Worm (Caenorhabditis elegans) whole organism, L4 larva: Measurements from ENCODE around the gene ttr-49.

Source experiments
- D1046.2 ChIP-seq: fragments of 200-800 bp; sonication (Bioruptor generic); IDR thresholded peaks from 2 replicates; pipeline ENCODE4 v1.3.6; 2022; ENCODE audit warnings: missing genetic modification characterization, missing compliant biosample characterization
- F26F4.8 ChIP-seq: fragments of 200-800 bp; sonication (Bioruptor generic); conservative IDR thresholded peaks from 2 replicates; pipeline ENCODE4 v1.3.6; 2022; ENCODE audit warnings: missing genetic modification characterization, missing compliant biosample characterization
- F37D6.2 ChIP-seq: sonication (generic microtip); optimal IDR thresholded peaks from 2 replicates; lab custom pipeline; 2016; ENCODE audit warnings: mild to moderate bottlenecking, missing genetic modification characterization, missing compliant biosample characterization
- R02D3.7 ChIP-seq: fragments of 150-350 bp; sonication (generic microtip); optimal IDR thresholded peaks from 3 replicates; lab custom pipeline; 2014; ENCODE audit warnings: missing biosample characterization, missing genetic modification characterization
- T26A8.4 ChIP-seq: fragments of 200-800 bp; sonication (Bioruptor generic); IDR thresholded peaks from 2 replicates; pipeline ENCODE4 v1.3.6; 2022; ENCODE audit warnings: missing genetic modification characterization, missing compliant biosample characterization
- Y105C5A.15 ChIP-seq: fragments of 200-800 bp; sonication (Bioruptor generic); IDR thresholded peaks from 2 replicates; pipeline ENCODE4 v1.3.6; 2022; ENCODE audit warnings: missing genetic modification characterization, missing compliant biosample characterization
- aha-1 ChIP-seq: fragments of 150-350 bp; peaks from one replicate; lab custom pipeline; 2014; ENCODE audit warnings: missing biosample characterization, missing genetic modification characterization
- aly-2 ChIP-seq: sonication (generic microtip); optimal IDR thresholded peaks from 2 replicates; lab custom pipeline; 2018; ENCODE audit warnings: missing biosample characterization, missing genetic modification characterization
- ceh-20 ChIP-seq: fragments of 200-800 bp; sonication (Bioruptor generic); IDR thresholded peaks from 2 replicates; pipeline ENCODE4 v1.3.6; 2022; ENCODE audit warnings: missing genetic modification reagents, missing genetic modification characterization, missing compliant biosample characterization
- ceh-28 ChIP-seq: fragments of 150-350 bp; optimal IDR thresholded peaks from 2 replicates; lab custom pipeline; 2014; ENCODE audit warnings: missing biosample characterization, missing genetic modification reagents, missing genetic modification characterization
- ceh-44 ChIP-seq: fragments of 200-800 bp; sonication (Bioruptor generic); IDR thresholded peaks from 2 replicates; pipeline ENCODE4 v1.3.6; 2022; ENCODE audit warnings: missing genetic modification reagents, missing genetic modification characterization, missing compliant biosample characterization
- daf-16 ChIP-seq, 3 experiments: sonication (generic microtip); optimal IDR thresholded peaks; 2 replicates each; lab custom pipeline; 2016 to 2017; ENCODE audit warnings: missing genetic modification characterization in 3 of 3, missing genetic modification reagents in 3 of 3, mild to moderate bottlenecking in 2 of 3, missing compliant biosample characterization in 2 of 3, missing biosample characterization in 1 of 3, moderate library complexity in 1 of 3
- daf-19 ChIP-seq: fragments of 200-800 bp; sonication (Bioruptor generic); conservative IDR thresholded peaks from 2 replicates; pipeline ENCODE4 v1.3.6; 2022; ENCODE audit warnings: missing genetic modification characterization, missing compliant biosample characterization
- dmd-9 ChIP-seq: fragments of 200-800 bp; sonication (Bioruptor generic); IDR thresholded peaks from 2 replicates; pipeline ENCODE4 v1.3.6; 2022; ENCODE audit warnings: missing genetic modification reagents, missing genetic modification characterization, missing compliant biosample characterization
- egl-43 ChIP-seq: fragments of 200-800 bp; sonication (Bioruptor generic); IDR thresholded peaks from 2 replicates; pipeline ENCODE4 v1.3.6; 2022; ENCODE audit warnings: missing genetic modification reagents, missing genetic modification characterization, missing compliant biosample characterization
- fos-1 ChIP-seq: fragments of 150-350 bp; optimal IDR thresholded peaks from 2 replicates; lab custom pipeline; 2014; ENCODE audit warnings: missing biosample characterization, missing genetic modification characterization
- gei-8 ChIP-seq: fragments of 200-800 bp; sonication (Bioruptor generic); optimal IDR thresholded peaks from 2 replicates; lab custom pipeline; 2018; ENCODE audit warnings: mild to moderate bottlenecking, missing genetic modification characterization, missing compliant biosample characterization
- hmg-1.1 ChIP-seq: fragments of 200-800 bp; sonication (Bioruptor generic); IDR thresholded peaks from 2 replicates; pipeline ENCODE4 v1.3.6; 2022; ENCODE audit warnings: missing genetic modification reagents, missing genetic modification characterization, missing compliant biosample characterization
- lim-7 ChIP-seq: fragments of 200-800 bp; sonication (Bioruptor generic); IDR thresholded peaks from 2 replicates; pipeline ENCODE4 v1.3.6; 2022; ENCODE audit warnings: missing genetic modification characterization, missing compliant biosample characterization
- lin-1 ChIP-seq: fragments of 200-800 bp; sonication (Bioruptor generic); IDR thresholded peaks from 2 replicates; pipeline ENCODE4 v1.3.6; 2022; ENCODE audit warnings: missing genetic modification reagents, missing genetic modification characterization, missing compliant biosample characterization
- lin-13 ChIP-seq: fragments of 150-350 bp; optimal IDR thresholded peaks from 2 replicates; lab custom pipeline; 2014; ENCODE audit warnings: missing biosample characterization, missing genetic modification reagents, missing genetic modification characterization
- lin-15B ChIP-seq: fragments of 150-350 bp; sonication (generic microtip); optimal IDR thresholded peaks from 3 replicates; lab custom pipeline; 2014; ENCODE audit warnings: missing biosample characterization, missing genetic modification characterization
- lin-38 ChIP-seq: fragments of 200-800 bp; sonication (Bioruptor generic); IDR thresholded peaks from 2 replicates; pipeline ENCODE4 v1.3.6; 2022; ENCODE audit warnings: missing genetic modification reagents, missing genetic modification characterization, missing compliant biosample characterization
- madf-5 ChIP-seq, 2 experiments: fragments of 200-800 bp; sonication (Bioruptor generic); IDR thresholded peaks; 2 replicates each; pipeline ENCODE4 v1.3.6; 2022; ENCODE audit warnings: missing compliant biosample characterization in 2 of 2, missing genetic modification characterization in 2 of 2
- madf-9 ChIP-seq: fragments of 200-800 bp; sonication (Bioruptor generic); conservative IDR thresholded peaks from 2 replicates; pipeline ENCODE4 v1.3.6; 2022; ENCODE audit warnings: missing genetic modification reagents, missing genetic modification characterization, missing compliant biosample characterization
- mdt-29 ChIP-seq: fragments of 200-800 bp; sonication (Bioruptor generic); IDR thresholded peaks from 2 replicates; pipeline ENCODE4 v1.3.6; 2022; ENCODE audit warnings: missing genetic modification reagents, missing genetic modification characterization, missing compliant biosample characterization
- mep-1 ChIP-seq: fragments of 150-350 bp; sonication (generic microtip); optimal IDR thresholded peaks from 3 replicates; lab custom pipeline; 2014; ENCODE audit warnings: missing biosample characterization, missing genetic modification characterization
- mxl-2 ChIP-seq: fragments of 200-800 bp; sonication (Bioruptor generic); conservative IDR thresholded peaks from 2 replicates; pipeline ENCODE4 v1.3.6; 2022; ENCODE audit warnings: missing genetic modification reagents, missing genetic modification characterization, missing compliant biosample characterization
- nhr-10 ChIP-seq: fragments of 150-350 bp; optimal IDR thresholded peaks from 2 replicates; lab custom pipeline; 2014; ENCODE audit warnings: missing biosample characterization, missing genetic modification characterization
- nhr-25 ChIP-seq: sonication (generic microtip); optimal IDR thresholded peaks from 2 replicates; lab custom pipeline; 2017; ENCODE audit warnings: missing genetic modification characterization, mild to moderate bottlenecking, missing compliant biosample characterization, antibody characterized with exemption, moderate library complexity, borderline replicate concordance; ENCODE audit not compliant: insufficient read depth
- nhr-28 ChIP-seq: fragments of 150-350 bp; optimal IDR thresholded peaks from 2 replicates; lab custom pipeline; 2014; ENCODE audit warnings: missing biosample characterization, missing genetic modification characterization
- nhr-48 ChIP-seq: sonication (generic microtip); optimal IDR thresholded peaks from 2 replicates; lab custom pipeline; 2016; ENCODE audit warnings: mild to moderate bottlenecking, missing genetic modification characterization, missing compliant biosample characterization
- pha-4 ChIP-seq, 2 experiments: fragments of 150-350 bp in 1 of 2; fragments of 200-800 bp in 1 of 2; sonication (Bioruptor generic) in 1 of 2; IDR thresholded peaks in 1 of 2; optimal IDR thresholded peaks in 1 of 2; 2 replicates each; pipeline versions ENCODE4 v1.3.6 to Lab custom; 2014 to 2022; ENCODE audit warnings: missing genetic modification characterization in 2 of 2, missing genetic modification reagents in 2 of 2, missing biosample characterization in 1 of 2, missing compliant biosample characterization in 1 of 2
- rbr-2 ChIP-seq: sonication (generic microtip); optimal IDR thresholded peaks from 2 replicates; lab custom pipeline; 2016; ENCODE audit warnings: missing genotype, missing genetic modification characterization, missing compliant biosample characterization
- saeg-2 ChIP-seq: fragments of 200-800 bp; sonication (Bioruptor generic); IDR thresholded peaks from 2 replicates; pipeline ENCODE4 v1.3.6; 2022; ENCODE audit warnings: missing genetic modification reagents, missing genetic modification characterization, missing compliant biosample characterization
- sdz-12 ChIP-seq: fragments of 200-800 bp; sonication (Bioruptor generic); optimal IDR thresholded peaks from 2 replicates; lab custom pipeline; 2018; ENCODE audit warnings: mild to moderate bottlenecking, missing genetic modification characterization, missing compliant biosample characterization
- tra-1 ChIP-seq: fragments of 200-800 bp; sonication (Bioruptor generic); IDR thresholded peaks from 2 replicates; pipeline ENCODE4 v1.3.6; 2022; ENCODE audit warnings: missing genetic modification reagents, missing genetic modification characterization, missing compliant biosample characterization
- zfp-3 ChIP-seq: fragments of 200-800 bp; sonication (Bioruptor generic); conservative IDR thresholded peaks from 2 replicates; pipeline ENCODE4 v1.3.6; 2022; ENCODE audit warnings: missing genetic modification reagents, missing genetic modification characterization, missing compliant biosample characterization
- zip-11 ChIP-seq: fragments of 200-800 bp; sonication (Bioruptor generic); IDR thresholded peaks from 2 replicates; pipeline ENCODE4 v1.3.6; 2022; ENCODE audit warnings: missing genetic modification characterization, missing compliant biosample characterization
- ztf-7 ChIP-seq: fragments of 150-350 bp; optimal IDR thresholded peaks from 2 replicates; lab custom pipeline; 2014; ENCODE audit warnings: missing biosample characterization, missing genetic modification characterization

ttr-49 gene

ce11 chrV:9340318-9340717 is 16.0 kb downstream of the ttr-49 start (continued):
- peak; percentile 71 for TF ChIP-seq mdt-29 (GFP tag; lab: Robert Waterston, UW)
- TF ChIP-seq aly-2 (tag; lab: Kevin White, UChicago): no peak
- TF ChIP-seq aha-1 (tag; lab: Kevin White, UChicago): peak; percentile 76
- TF ChIP-seq lin-15B (tag; lab: Kevin White, UChicago): no peak
- TF ChIP-seq dmd-9 (GFP tag; lab: Robert Waterston, UW): 0 out of 2 replicates have a peak, but pooled peaks have one; percentile 4
- no peak for TF ChIP-seq F37D6.2 (tag; lab: Kevin White, UChicago)
- TF ChIP-seq rbr-2 (tag; lab: Kevin White, UChicago): peak; percentile 11
- TF ChIP-seq tra-1: peak; percentile 73; the same call in 1 of the 2 replicates
- TF ChIP-seq ceh-44: no peak
- no peak for TF ChIP-seq R02D3.7 (tag; lab: Kevin White, UChicago)
- TF ChIP-seq nhr-48: no peak
- TF ChIP-seq madf-9 (GFP tag; lab: Robert Waterston, UW): peak; percentile 45; the same call in 1 of the 2 replicates
- TF ChIP-seq daf-16 (GFP tag; optimal IDR thresholded peaks at IDR 0.05; lab: Kevin White, UChicago): peak in 1 of 2 experiments; percentile 74
- no peak for TF ChIP-seq daf-16 (tag; optimal IDR thresholded peaks at IDR 0.05; lab: Kevin White, UChicago)
- TF ChIP-seq nhr-10 (tag; lab: Kevin White, UChicago): no peak
- TF ChIP-seq lim-7 (GFP tag; lab: Robert Waterston, UW): no peak
- peak; percentile 95 for TF ChIP-seq zfp-3 (GFP tag; lab: Robert Waterston, UW)
- peak; percentile 80 for TF ChIP-seq egl-43 (GFP tag; lab: Robert Waterston, UW)
- TF ChIP-seq pha-4 (GFP tag; IDR thresholded peaks at IDR 0.05; lab: Robert Waterston, UW): peak; percentile 90
- TF ChIP-seq pha-4 (tag; optimal IDR thresholded peaks at IDR 0.05; lab: Kevin White, UChicago): no peak
- no peak for TF ChIP-seq zip-11
- TF ChIP-seq lin-13 (GFP tag; lab: Kevin White, UChicago): no peak
- no peak for TF ChIP-seq gei-8
- peak; percentile 89 for TF ChIP-seq daf-19
- TF ChIP-seq nhr-25 (tag; lab: Kevin White, UChicago): no peak
- peak; percentile 55 for TF ChIP-seq hmg-1.1 (GFP tag; lab: Robert Waterston, UW)
- peak; percentile 64; the same call in 1 of the 2 replicates for TF ChIP-seq D1046.2 (GFP tag; lab: Robert Waterston, UW)
- peak; percentile 63 for TF ChIP-seq lin-1
- peak; percentile 59; the same call in 1 of the 2 replicates for TF ChIP-seq mxl-2
- TF ChIP-seq nhr-28 (tag; lab: Kevin White, UChicago): no peak
- peak; percentile 61; the same call in 1 of the 2 replicates for TF ChIP-seq saeg-2 (GFP tag; lab: Robert Waterston, UW)
- no peak for TF ChIP-seq mep-1 (tag; lab: Kevin White, UChicago)
- TF ChIP-seq fos-1 (tag; lab: Kevin White, UChicago): no peak
- peak; percentile 92 for TF ChIP-seq ceh-20 (GFP tag; lab: Robert Waterston, UW)
- TF ChIP-seq sdz-12 (GFP tag; lab: Kevin White, UChicago): peak; percentile 82
- TF ChIP-seq Y105C5A.15: no peak
- no peak for TF ChIP-seq ceh-28 (tag; lab: Kevin White, UChicago)
- no peak for TF ChIP-seq ztf-7 (tag; lab: Kevin White, UChicago)
- TF ChIP-seq, all 104 proteins: peak for 35

ce11 chrV:9339292-9339691 is 17.0 kb downstream of the ttr-49 start:
- peak; percentile 30; the same call in 1 of the 2 replicates for TF ChIP-seq mxl-2
- TF ChIP-seq T26A8.4 (GFP tag; lab: Robert Waterston, UW): peak; percentile 65
- TF ChIP-seq F26F4.8 (GFP tag; lab: Robert Waterston, UW): 0 out of 2 replicates have a peak, but pooled peaks have one; percentile 8
- 0 out of 2 replicates have a peak, but pooled peaks have one; percentile 37 for TF ChIP-seq mdt-29 (GFP tag; lab: Robert Waterston, UW)
- peak; percentile 81 for TF ChIP-seq egl-43 (GFP tag; lab: Robert Waterston, UW)
- TF ChIP-seq zip-11: 0 out of 2 replicates have a peak, but pooled peaks have one; percentile 47
- peak; percentile 42; the same call in 1 of the 2 replicates for TF ChIP-seq lin-38
- peak; percentile 69; the same call in 1 of the 2 replicates for TF ChIP-seq zfp-3 (GFP tag; lab: Robert Waterston, UW)
- TF ChIP-seq madf-5 (GFP tag; IDR thresholded peaks at IDR 0.05; lab: Robert Waterston, UW): 0 out of 4 replicates have a peak, but pooled peaks of 1 of the 2 experiments have one; percentile 55
